Worm (Caenorhabditis elegans): ENCODE results near the gene mec-3.

mec-3 gene

DNA sequence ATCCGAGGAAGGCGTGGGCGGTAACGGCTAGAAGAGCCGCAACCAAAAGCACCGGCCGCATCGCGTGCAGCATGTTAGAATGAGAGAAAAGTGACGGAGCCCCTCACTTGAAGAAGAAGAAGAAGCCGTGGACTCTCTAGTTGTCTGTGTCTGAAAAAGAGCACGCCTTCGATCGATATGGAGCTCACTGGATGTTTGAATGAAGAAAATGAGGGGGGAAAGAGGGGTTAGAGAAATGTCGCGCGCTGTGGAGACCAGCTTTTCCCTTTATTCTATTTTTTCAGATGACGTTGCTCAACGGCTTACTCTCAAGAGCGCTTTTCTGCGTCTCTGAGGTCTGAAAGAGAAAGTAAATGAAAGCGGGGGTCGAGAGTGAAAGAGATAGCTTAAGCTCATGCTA is 20.0 kb upstream of the mec-3 start, which contains the start of gene egl-21 (continued):
- TF ChIP-seq T20F7.1 (GFP tag; optimal IDR thresholded peaks at IDR 0.05) = no peak
- no peak for TF ChIP-seq daf-8 (GFP tag; IDR thresholded peaks at IDR 0.05)
- no peak for TF ChIP-seq nhr-48 (tag; optimal IDR thresholded peaks at IDR 0.05)
- TF ChIP-seq lin-15B (tag; optimal IDR thresholded peaks at IDR 0.05) = no peak
- TF ChIP-seq aha-1 (tag) = peak; percentile 93
- peak; percentile 55; the same call in 1 of the 2 replicates for TF ChIP-seq hmg-1.1 (GFP tag; IDR thresholded peaks at IDR 0.05)
- TF ChIP-seq lir-3 (tag; optimal IDR thresholded peaks at IDR 0.05) = no peak
- TF ChIP-seq dmd-6 (GFP tag; IDR thresholded peaks at IDR 0.05) = peak; percentile 54
- TF ChIP-seq nhr-6 (tag; optimal IDR thresholded peaks at IDR 0.05) = no peak
- no peak for TF ChIP-seq nhr-111 (GFP tag; optimal IDR thresholded peaks at IDR 0.05)
- TF ChIP-seq Y48G9A.11 (GFP tag; IDR thresholded peaks at IDR 0.05) = no peak
- TF ChIP-seq set-16 (GFP tag; IDR thresholded peaks at IDR 0.05) = peak; percentile 50; the same call in 1 of the 2 replicates
- no peak for TF ChIP-seq spr-1 (tag; optimal IDR thresholded peaks at IDR 0.05)
- TF ChIP-seq lin-1 (GFP tag; IDR thresholded peaks at IDR 0.05) = no peak
- TF ChIP-seq lin-13 (GFP tag; optimal IDR thresholded peaks at IDR 0.05) = no peak
- TF ChIP-seq lin-29 (GFP tag; IDR thresholded peaks at IDR 0.05) = no peak
- TF ChIP-seq nhr-25 (tag; optimal IDR thresholded peaks at IDR 0.05; ENCODE audit: borderline replicate concordance, insufficient read depth) = no peak
- TF ChIP-seq nhr-28 (tag; optimal IDR thresholded peaks at IDR 0.05) = no peak
- TF ChIP-seq nhr-237 (tag; optimal IDR thresholded peaks at IDR 0.05) = no peak
- peak; percentile 5 to 67 for TF ChIP-seq lsy-2 (tag; optimal IDR thresholded peaks at IDR 0.05)
- no peak for TF ChIP-seq ces-1 (GFP tag; optimal IDR thresholded peaks at IDR 0.05)
- TF ChIP-seq unc-130 (GFP tag; optimal IDR thresholded peaks at IDR 0.05) = no peak
- TF ChIP-seq php-3 (GFP tag; IDR thresholded peaks at IDR 0.05) = no peak
- TF ChIP-seq ztf-7 (tag; optimal IDR thresholded peaks at IDR 0.05) = no peak
- TF ChIP-seq jun-1 (tag; optimal IDR thresholded peaks at IDR 0.05) = no peak
- TF ChIP-seq gei-8 (GFP tag; optimal IDR thresholded peaks at IDR 0.05) = no peak
- TF ChIP-seq zfp-3 (GFP tag; conservative IDR thresholded peaks at IDR 0.05) = no peak
- TF ChIP-seq T26A8.4 (GFP tag; IDR thresholded peaks at IDR 0.05) = no peak
- TF ChIP-seq ceh-28 (tag; optimal IDR thresholded peaks at IDR 0.05) = peak; percentile 17
- no peak for TF ChIP-seq ceh-20 (GFP tag; IDR thresholded peaks at IDR 0.05)
- no peak for TF ChIP-seq sdz-12 (GFP tag; optimal IDR thresholded peaks at IDR 0.05)
- no peak for TF ChIP-seq F26F4.8 (GFP tag; conservative IDR thresholded peaks at IDR 0.05)
- no peak for TF ChIP-seq skn-1 (tag; optimal IDR thresholded peaks at IDR 0.05)
- no peak for TF ChIP-seq daf-19 (GFP tag; conservative IDR thresholded peaks at IDR 0.05)
- peak; percentile 48 for TF ChIP-seq mep-1 (tag; optimal IDR thresholded peaks at IDR 0.05)
- no peak for TF ChIP-seq ZK337.2 (GFP tag; IDR thresholded peaks at IDR 0.05)
- no peak for TF ChIP-seq madf-9 (GFP tag; conservative IDR thresholded peaks at IDR 0.05)
- TF ChIP-seq fkh-10 (GFP tag; optimal IDR thresholded peaks at IDR 0.05) = peak; percentile 93
- peak; percentile 36; the same call in 1 of the 2 replicates for TF ChIP-seq arid-1 (GFP tag; conservative IDR thresholded peaks at IDR 0.05)
- TF ChIP-seq ama-1 (optimal IDR thresholded peaks at IDR 0.05) = no peak
- no peak for TF ChIP-seq mdt-29 (GFP tag; IDR thresholded peaks at IDR 0.05)
- no peak for TF ChIP-seq ceh-44 (GFP tag; IDR thresholded peaks at IDR 0.05)
- no peak for TF ChIP-seq tra-1 (GFP tag; IDR thresholded peaks at IDR 0.05)
- TF ChIP-seq lin-38 (GFP tag; IDR thresholded peaks at IDR 0.05) = no peak
- TF ChIP-seq fos-1 (tag; optimal IDR thresholded peaks at IDR 0.05) = no peak
- TF ChIP-seq nhr-41 (GFP tag; IDR thresholded peaks at IDR 0.05) = no peak
- peak; percentile 19 for TF ChIP-seq hlh-11 (tag; optimal IDR thresholded peaks at IDR 0.05)
- no peak for TF ChIP-seq egl-27 (tag; optimal IDR thresholded peaks at IDR 0.05)
- no peak for TF ChIP-seq Y75B8A.6 (GFP tag; IDR thresholded peaks at IDR 0.05)
- no peak for TF ChIP-seq F44E2.7 (GFP tag; IDR thresholded peaks at IDR 0.05)
- TF ChIP-seq rbr-2 (tag; optimal IDR thresholded peaks at IDR 0.05) = peak; percentile 82
- no peak for TF ChIP-seq F10B5.3 (tag; optimal IDR thresholded peaks at IDR 0.05)
- no peak for TF ChIP-seq nhr-42 (GFP tag; IDR thresholded peaks at IDR 0.05)
